Worm (Caenorhabditis elegans) whole organism, late embryonic: Measurements from ENCODE around the gene C37E2.2.

ENCODE experiments used
- C08G9.2 ChIP-seq: sonication (generic microtip); optimal IDR thresholded peaks from 2 replicates; lab custom pipeline; 2016; ENCODE audit warnings: mild to moderate bottlenecking, missing genetic modification characterization, moderate library complexity, missing compliant biosample characterization
- K02D7.2 ChIP-seq: sonication (generic microtip); optimal IDR thresholded peaks from 2 replicates; lab custom pipeline; 2017; ENCODE audit warnings: mild to moderate bottlenecking, missing genetic modification characterization, missing compliant biosample characterization
- K09A11.1 ChIP-seq: sonication (generic microtip); optimal IDR thresholded peaks from 2 replicates; lab custom pipeline; 2017; ENCODE audit warnings: antibody characterized with exemption, mild to moderate bottlenecking, missing genetic modification characterization, missing compliant biosample characterization; ENCODE audit not compliant: insufficient read depth
- T23F11.4 ChIP-seq: fragments of 200-800 bp; sonication (Bioruptor generic); optimal IDR thresholded peaks from 2 replicates; lab custom pipeline; 2018; ENCODE audit warnings: mild to moderate bottlenecking, missing genetic modification characterization, missing compliant biosample characterization
- Y22D7AL.16 ChIP-seq: sonication (generic microtip); optimal IDR thresholded peaks from 2 replicates; lab custom pipeline; 2016; ENCODE audit warnings: missing genetic modification characterization, missing compliant biosample characterization
- ahr-1 ChIP-seq: sonication (generic microtip); optimal IDR thresholded peaks from 2 replicates; lab custom pipeline; 2016; ENCODE audit warnings: missing genetic modification characterization, missing compliant biosample characterization
- ama-1 ChIP-seq: fragments of 150-350 bp; optimal IDR thresholded peaks from 2 replicates; lab custom pipeline; 2014
- ceh-14 ChIP-seq: sonication (generic microtip); optimal IDR thresholded peaks from 2 replicates; lab custom pipeline; 2016; ENCODE audit warnings: missing genotype, missing genetic modification characterization, missing compliant biosample characterization
- ceh-18 ChIP-seq: sonication (generic microtip); optimal IDR thresholded peaks from 2 replicates; lab custom pipeline; 2016; ENCODE audit warnings: missing genetic modification characterization, missing compliant biosample characterization
- ceh-19 ChIP-seq: fragments of 200-800 bp; sonication (Bioruptor generic); optimal IDR thresholded peaks from 2 replicates; lab custom pipeline; 2018; ENCODE audit warnings: mild to moderate bottlenecking, missing genetic modification characterization, missing compliant biosample characterization
- ceh-2 ChIP-seq: sonication (generic microtip); optimal IDR thresholded peaks from 2 replicates; lab custom pipeline; 2016; ENCODE audit warnings: missing genotype, missing genetic modification characterization, missing compliant biosample characterization
- ceh-31 ChIP-seq: sonication (generic microtip); optimal IDR thresholded peaks from 2 replicates; lab custom pipeline; 2016; ENCODE audit warnings: missing genetic modification characterization, missing compliant biosample characterization
- ceh-34 ChIP-seq: sonication (generic microtip); optimal IDR thresholded peaks from 2 replicates; lab custom pipeline; 2016; ENCODE audit warnings: mild to moderate bottlenecking, missing genetic modification characterization, missing compliant biosample characterization
- ceh-48 ChIP-seq: sonication (generic microtip); optimal IDR thresholded peaks from 2 replicates; lab custom pipeline; 2016; ENCODE audit warnings: missing genetic modification characterization, inconsistent platforms, missing compliant biosample characterization
- ceh-6 ChIP-seq: fragments of 200-800 bp; sonication (Bioruptor generic); optimal IDR thresholded peaks from 2 replicates; lab custom pipeline; 2018; ENCODE audit warnings: mild to moderate bottlenecking, missing genetic modification characterization, missing compliant biosample characterization
- ceh-9 ChIP-seq: sonication (generic microtip); optimal IDR thresholded peaks from 2 replicates; lab custom pipeline; 2016; ENCODE audit warnings: mild to moderate bottlenecking, missing genetic modification characterization, inconsistent platforms, missing compliant biosample characterization
- che-1 ChIP-seq: sonication (generic microtip); optimal IDR thresholded peaks from 2 replicates; lab custom pipeline; 2016; ENCODE audit warnings: mild to moderate bottlenecking, missing genetic modification characterization, missing compliant biosample characterization
- dmd-4 ChIP-seq: sonication (generic microtip); optimal IDR thresholded peaks from 2 replicates; lab custom pipeline; 2016; ENCODE audit warnings: borderline replicate concordance, missing genetic modification characterization, missing compliant biosample characterization
- dve-1 ChIP-seq: sonication (generic microtip); optimal IDR thresholded peaks from 2 replicates; lab custom pipeline; 2017; ENCODE audit warnings: antibody characterized with exemption, mild to moderate bottlenecking, missing genetic modification characterization, missing compliant biosample characterization
- elt-2 ChIP-seq: sonication (generic microtip); optimal IDR thresholded peaks from 2 replicates; lab custom pipeline; 2016; ENCODE audit warnings: missing genetic modification reagents, missing genetic modification characterization, missing compliant biosample characterization
- elt-4 ChIP-seq: sonication (generic microtip); optimal IDR thresholded peaks from 2 replicates; lab custom pipeline; 2016; ENCODE audit warnings: missing genetic modification characterization, missing compliant biosample characterization
- hlh-13 ChIP-seq: fragments of 200-800 bp; sonication (Bioruptor generic); optimal IDR thresholded peaks from 2 replicates; lab custom pipeline; 2018; ENCODE audit warnings: mild to moderate bottlenecking, missing genetic modification characterization, missing compliant biosample characterization
- hlh-30 ChIP-seq: sonication (generic microtip); optimal IDR thresholded peaks from 2 replicates; lab custom pipeline; 2017; ENCODE audit warnings: antibody characterized with exemption, missing genetic modification characterization, missing compliant biosample characterization; ENCODE audit not compliant: insufficient read depth
- hlh-8 ChIP-seq: sonication (generic microtip); optimal IDR thresholded peaks from 2 replicates; lab custom pipeline; 2016; ENCODE audit warnings: missing genotype, missing genetic modification characterization, missing compliant biosample characterization
- lim-6 ChIP-seq: sonication (generic microtip); optimal IDR thresholded peaks from 2 replicates; lab custom pipeline; 2016; ENCODE audit warnings: missing genetic modification characterization, missing compliant biosample characterization
- lin-11 ChIP-seq: fragments of 200-800 bp; sonication (Bioruptor generic); optimal IDR thresholded peaks from 2 replicates; lab custom pipeline; 2018; ENCODE audit warnings: mild to moderate bottlenecking, missing genetic modification characterization, missing compliant biosample characterization
- madf-2 ChIP-seq: sonication (generic microtip); optimal IDR thresholded peaks from 2 replicates; lab custom pipeline; 2017; ENCODE audit warnings: missing genetic modification characterization, missing compliant biosample characterization
- mec-3 ChIP-seq: sonication (generic microtip); optimal IDR thresholded peaks from 2 replicates; lab custom pipeline; 2016; ENCODE audit warnings: borderline replicate concordance, missing genetic modification characterization, missing compliant biosample characterization
- nfya-1 ChIP-seq: sonication (generic microtip); optimal IDR thresholded peaks from 2 replicates; lab custom pipeline; 2017; ENCODE audit warnings: missing genetic modification characterization, mild to moderate bottlenecking, missing compliant biosample characterization, antibody characterized with exemption, moderate library complexity
- nhr-11 ChIP-seq: fragments of 150-350 bp; optimal IDR thresholded peaks from 2 replicates; lab custom pipeline; 2014; ENCODE audit warnings: missing biosample characterization, missing genetic modification characterization
- npax-4 ChIP-seq: sonication (generic microtip); optimal IDR thresholded peaks from 2 replicates; lab custom pipeline; 2016; ENCODE audit warnings: missing genetic modification characterization, missing compliant biosample characterization
- pat-9 ChIP-seq: fragments of 200-800 bp; sonication (Bioruptor generic); optimal IDR thresholded peaks from 2 replicates; lab custom pipeline; 2018; ENCODE audit warnings: mild to moderate bottlenecking, missing genetic modification characterization, moderate library complexity, missing compliant biosample characterization
- pax-1 ChIP-seq: fragments of 150-350 bp; optimal IDR thresholded peaks from 2 replicates; lab custom pipeline; 2014; ENCODE audit warnings: missing biosample characterization, missing genetic modification characterization
- pha-4 ChIP-seq: fragments of 150-350 bp; optimal IDR thresholded peaks from 2 replicates; lab custom pipeline; 2018; ENCODE audit warnings: missing biosample characterization, missing genetic modification reagents, missing genetic modification characterization
- pqm-1 ChIP-seq: sonication (generic microtip); optimal IDR thresholded peaks from 2 replicates; lab custom pipeline; 2016; ENCODE audit warnings: missing genetic modification characterization, missing compliant biosample characterization
- pros-1 ChIP-seq: fragments of 150-350 bp; optimal IDR thresholded peaks from 2 replicates; lab custom pipeline; 2014; ENCODE audit warnings: missing biosample characterization, missing genetic modification reagents, missing genetic modification characterization
- ref-2 ChIP-seq: sonication (generic microtip); optimal IDR thresholded peaks from 2 replicates; lab custom pipeline; 2016; ENCODE audit warnings: missing genetic modification characterization, missing compliant biosample characterization
- rnt-1 ChIP-seq: sonication (generic microtip); optimal IDR thresholded peaks from 2 replicates; lab custom pipeline; 2016; ENCODE audit warnings: missing genetic modification characterization, missing compliant biosample characterization
- syd-9 ChIP-seq: sonication (generic microtip); optimal IDR thresholded peaks from 2 replicates; lab custom pipeline; 2016; ENCODE audit warnings: mild to moderate bottlenecking, missing genetic modification characterization, moderate library complexity, missing compliant biosample characterization
- tbx-2 ChIP-seq: sonication (generic microtip); optimal IDR thresholded peaks from 2 replicates; lab custom pipeline; 2016; ENCODE audit warnings: missing genetic modification characterization, missing compliant biosample characterization
- tbx-7 ChIP-seq: sonication (generic microtip); optimal IDR thresholded peaks from 2 replicates; lab custom pipeline; 2016; ENCODE audit warnings: missing genotype, missing genetic modification characterization, missing compliant biosample characterization
- ttx-3 ChIP-seq: sonication (generic microtip); optimal IDR thresholded peaks from 2 replicates; lab custom pipeline; 2016; ENCODE audit warnings: missing genetic modification reagents, missing genetic modification characterization, missing compliant biosample characterization
- unc-42 ChIP-seq: sonication (generic microtip); optimal IDR thresholded peaks from 2 replicates; lab custom pipeline; 2016; ENCODE audit warnings: missing genotype, missing genetic modification characterization, missing compliant biosample characterization
- unc-55 ChIP-seq: sonication (generic microtip); optimal IDR thresholded peaks from 2 replicates; lab custom pipeline; 2017; ENCODE audit warnings: missing biosample characterization, missing genetic modification reagents, missing genetic modification characterization
- unc-86 ChIP-seq: sonication (generic microtip); optimal IDR thresholded peaks from 2 replicates; lab custom pipeline; 2016; ENCODE audit warnings: missing genetic modification characterization, missing compliant biosample characterization
- ztf-16 ChIP-seq: sonication (generic microtip); optimal IDR thresholded peaks from 2 replicates; lab custom pipeline; 2017; ENCODE audit warnings: missing genetic modification characterization, missing compliant biosample characterization

The C37E2.2 gene

ce11 chrX:14141896-14142392, 33.9 kb upstream of the C37E2.2 start, which contains the start of gene ceh-89:
ceh-89 (plus strand) TSS chrX:14141946.
- TF ChIP-seq K02D7.2 (no peak), hlh-13 (GFP tag; lab: Kevin White, UChicago) (no peak), lim-6 (tag; lab: Kevin White, UChicago) (no peak), unc-42 (tag; lab: Kevin White, UChicago) (no peak), lin-11 (tag; lab: Kevin White, UChicago) (no peak), ceh-31 (tag; lab: Kevin White, UChicago) (no peak), npax-4 (tag; lab: Kevin White, UChicago) (no peak), dmd-4 (no peak), unc-55 (GFP tag; lab: Kevin White, UChicago) (no peak), pha-4 (tag; lab: Kevin White, UChicago) (no peak), pqm-1 (tag; lab: Kevin White, UChicago) (no peak), mec-3 (tag; lab: Kevin White, UChicago) (no peak), unc-86 (tag; lab: Kevin White, UChicago) (no peak), rnt-1 (tag; lab: Kevin White, UChicago) (no peak), ceh-14 (tag; lab: Kevin White, UChicago) (no peak), madf-2 (tag; lab: Kevin White, UChicago) (no peak)

DNA sequence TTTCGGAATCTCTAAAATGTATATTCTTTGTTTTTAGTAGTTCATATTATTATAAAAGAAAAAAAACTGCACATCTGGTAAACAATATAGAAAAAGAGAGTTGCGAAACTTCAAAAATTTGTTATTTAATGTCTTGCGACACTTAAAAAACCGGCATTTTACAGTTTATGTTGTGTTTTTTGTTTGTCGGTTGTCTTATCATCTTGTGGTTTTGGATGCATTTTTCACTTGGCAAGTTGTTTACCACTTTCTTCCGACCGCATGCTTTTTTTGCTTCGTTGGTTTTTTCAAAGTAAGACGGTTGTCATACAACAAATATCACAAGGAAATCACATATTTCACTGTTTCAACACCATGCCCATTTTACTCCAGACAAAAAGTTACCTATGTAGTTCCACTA, 30.2 kb upstream of the C37E2.2 start:
- TF ChIP-seq pha-4 (tag; lab: Kevin White, UChicago) = no peak
- TF ChIP-seq ceh-2 (tag; lab: Kevin White, UChicago) = no peak
- TF ChIP-seq unc-55 (GFP tag; lab: Kevin White, UChicago) = no peak

DNA sequence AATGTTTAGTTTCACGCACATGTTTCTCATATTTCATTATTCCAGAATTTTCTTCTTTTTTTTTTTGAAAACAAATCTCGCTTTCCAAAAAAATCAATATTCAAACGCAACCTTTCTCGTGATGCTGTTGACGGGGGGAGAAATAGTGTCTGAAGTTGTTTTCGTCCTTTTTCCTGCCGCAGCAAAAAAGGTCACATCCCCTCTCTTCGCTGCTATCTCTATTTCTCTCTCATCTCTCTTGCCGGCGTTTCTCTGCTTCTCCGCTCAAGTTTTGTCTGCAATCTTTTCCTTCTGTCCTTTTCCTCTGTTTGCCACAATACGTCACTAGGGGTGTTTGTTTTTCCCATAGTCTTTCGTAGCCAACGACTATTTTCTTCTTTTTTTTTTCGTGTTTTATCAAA, 29.1 kb upstream of the C37E2.2 start:
- no peak for TF ChIP-seq syd-9 (tag; lab: Kevin White, UChicago)
- TF ChIP-seq tbx-7 = no peak
- no peak for TF ChIP-seq ceh-19 (GFP tag; lab: Kevin White, UChicago)
- TF ChIP-seq ahr-1 (tag; lab: Kevin White, UChicago) = no peak
- TF ChIP-seq K09A11.1 (tag; lab: Kevin White, UChicago) = peak; percentile 32
- no peak for TF ChIP-seq C08G9.2
- TF ChIP-seq che-1 (tag; lab: Kevin White, UChicago) = no peak
- TF ChIP-seq T23F11.4 = no peak
- TF ChIP-seq ceh-6 (GFP tag; lab: Kevin White, UChicago) = no peak
- TF ChIP-seq K02D7.2 = no peak
- TF ChIP-seq unc-55 (GFP tag; lab: Kevin White, UChicago) = no peak
- TF ChIP-seq pax-1 (tag; lab: Kevin White, UChicago) = no peak
- no peak for TF ChIP-seq elt-4 (tag; lab: Kevin White, UChicago)
- TF ChIP-seq ceh-9 (tag; lab: Kevin White, UChicago) = no peak
- peak; percentile 65 for TF ChIP-seq pros-1 (tag; lab: Kevin White, UChicago)
- no peak for TF ChIP-seq elt-2 (tag; lab: Kevin White, UChicago)
- no peak for TF ChIP-seq Y22D7AL.16 (tag; lab: Kevin White, UChicago)
- no peak for TF ChIP-seq pqm-1 (tag; lab: Kevin White, UChicago)
- no peak for TF ChIP-seq ztf-16
- TF ChIP-seq unc-42 (tag; lab: Kevin White, UChicago) = peak; percentile 28
- TF ChIP-seq dve-1 = peak; percentile 14
- TF ChIP-seq ceh-2 (tag; lab: Kevin White, UChicago) = no peak
- no peak for TF ChIP-seq lin-11 (tag; lab: Kevin White, UChicago)
- no peak for TF ChIP-seq ttx-3 (tag; lab: Kevin White, UChicago)
- TF ChIP-seq ama-1 (lab: Kevin White, UChicago) = no peak
- peak; percentile 75 for TF ChIP-seq ceh-18 (tag; lab: Kevin White, UChicago)
- TF ChIP-seq hlh-30 = peak; percentile 46
- no peak for TF ChIP-seq nhr-11 (tag; lab: Kevin White, UChicago)
- peak; percentile 6 for TF ChIP-seq ceh-48 (tag; lab: Kevin White, UChicago)
- peak; percentile 7 for TF ChIP-seq ceh-34 (tag; lab: Kevin White, UChicago)
- peak; percentile 48 for TF ChIP-seq nfya-1 (tag; lab: Kevin White, UChicago)
- TF ChIP-seq tbx-2 (tag; lab: Kevin White, UChicago) = peak; percentile 42
- TF ChIP-seq hlh-8 (tag; lab: Kevin White, UChicago) = no peak
- no peak for TF ChIP-seq ref-2 (tag; lab: Kevin White, UChicago)
- TF ChIP-seq ceh-31 (tag; lab: Kevin White, UChicago) = peak; percentile 22
- no peak for TF ChIP-seq pat-9
- TF ChIP-seq, all 69 proteins: peak for 11
